Worm (Caenorhabditis elegans) whole organism, young adult: ENCODE results near the gene K06A9.1.

ENCODE experiments used
- him-1 ChIP-seq: sonication (generic microtip); optimal IDR thresholded peaks from 2 replicates; lab custom pipeline; 2016; ENCODE audit warnings: missing genotype, missing genetic modification reagents, missing genetic modification characterization, missing compliant biosample characterization
- lin-40 ChIP-seq: sonication (generic microtip); optimal IDR thresholded peaks from 2 replicates; lab custom pipeline; 2016; ENCODE audit warnings: missing genetic modification characterization, mild to moderate bottlenecking, missing compliant biosample characterization, missing genotype, missing genetic modification reagents
- repo-1 ChIP-seq: sonication (generic microtip); optimal IDR thresholded peaks from 2 replicates; lab custom pipeline; 2017; ENCODE audit warnings: mild to moderate bottlenecking, missing genetic modification characterization, missing compliant biosample characterization

DNA sequence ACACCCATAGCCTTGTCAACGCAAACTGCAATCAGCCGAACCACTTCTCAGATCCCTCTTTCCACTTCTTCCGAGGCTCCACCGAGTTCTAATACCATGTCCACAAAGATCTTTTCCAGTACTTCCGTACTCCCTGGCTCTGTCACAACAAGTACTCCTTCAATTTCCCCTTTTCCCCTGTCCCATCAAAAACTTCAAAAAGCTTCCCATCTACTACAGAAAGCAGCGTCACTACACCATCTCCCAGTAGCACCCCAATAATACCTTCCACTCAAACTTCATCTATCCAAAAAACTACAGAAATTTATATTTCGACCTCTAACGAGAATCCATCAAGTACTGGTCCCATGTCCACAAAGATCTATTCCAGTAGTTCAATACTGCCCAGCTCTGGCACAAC lies 9.6 kb downstream of the K06A9.1 start:
- TF ChIP-seq him-1 (tag; lab: Kevin White, UChicago): no peak
- TF ChIP-seq repo-1 (tag; lab: Kevin White, UChicago): no peak
- no peak for TF ChIP-seq lin-40 (tag; lab: Kevin White, UChicago)
